Fruit fly (Drosophila melanogaster) whole organism, embryonic: ENCODE data around the gene CG12253.

ENCODE experiments used
- Bgb ChIP-seq: fragments of 200-800 bp; sonication (Bioruptor generic); IDR thresholded peaks from 2 replicates; pipeline ENCODE4 v1.3.6; 2022; ENCODE audit warnings: missing biosample characterization, missing genetic modification characterization; ENCODE audit not compliant: partially characterized antibody
- Blimp-1 ChIP-seq: fragments of 200-800 bp; sonication (Bioruptor generic); optimal IDR thresholded peaks from 3 replicates; lab custom pipeline; 2018; ENCODE audit warnings: missing biosample characterization, missing genetic modification characterization, mild to moderate bottlenecking, moderate library complexity, missing genetic modification reagents
- CG10209 ChIP-seq: fragments of 200-800 bp; sonication (Bioruptor generic); optimal IDR thresholded peaks from 3 replicates; lab custom pipeline; 2017; ENCODE audit warnings: missing biosample characterization, mild to moderate bottlenecking, missing genetic modification characterization, missing genetic modification reagents
- CG12391 ChIP-seq: fragments of 200-800 bp; sonication (Bioruptor generic); optimal IDR thresholded peaks from 3 replicates; lab custom pipeline; 2018; ENCODE audit warnings: missing biosample characterization, mild to moderate bottlenecking, missing genetic modification characterization, moderate library complexity
- CG13123 ChIP-seq: fragments of 200-800 bp; sonication (Bioruptor generic); optimal IDR thresholded peaks from 2 replicates; lab custom pipeline; 2016; ENCODE audit warnings: missing biosample characterization, missing genetic modification characterization
- CG16779 ChIP-seq: fragments of 200-800 bp; sonication (Bioruptor generic); IDR thresholded peaks from 2 replicates; pipeline ENCODE4 v1.3.6; 2022; ENCODE audit warnings: missing biosample characterization, missing genetic modification characterization
- CG17186 ChIP-seq: fragments of 200-800 bp; sonication (Bioruptor generic); optimal IDR thresholded peaks from 3 replicates; lab custom pipeline; 2017; ENCODE audit warnings: missing biosample characterization, missing genetic modification reagents, missing genetic modification characterization
- CG17328 ChIP-seq: fragments of 200-800 bp; sonication (Bioruptor generic); IDR thresholded peaks from 2 replicates; pipeline ENCODE4 v1.3.6; 2022; ENCODE audit warnings: missing biosample characterization, missing genetic modification characterization
- CG17385 ChIP-seq: fragments of 200-800 bp; sonication (Bioruptor generic); optimal IDR thresholded peaks from 3 replicates; lab custom pipeline; 2018; ENCODE audit warnings: missing biosample characterization, mild to moderate bottlenecking, missing genetic modification characterization
- CG2678 ChIP-seq: fragments of 200-800 bp; sonication (Bioruptor generic); optimal IDR thresholded peaks from 3 replicates; lab custom pipeline; 2019; ENCODE audit warnings: missing biosample characterization, mild to moderate bottlenecking, missing genetic modification characterization, moderate library complexity
- CG31441 ChIP-seq: fragments of 200-800 bp; sonication (Bioruptor generic); IDR thresholded peaks from 2 replicates; pipeline ENCODE4 v1.3.6; 2022; ENCODE audit warnings: missing biosample characterization, missing genetic modification characterization
- CG4328 ChIP-seq: fragments of 200-800 bp; sonication (Bioruptor generic); optimal IDR thresholded peaks from 3 replicates; lab custom pipeline; 2017; ENCODE audit warnings: missing biosample characterization, missing genetic modification reagents, missing genetic modification characterization
- CG4617 ChIP-seq: fragments of 200-800 bp; sonication (Bioruptor generic); optimal IDR thresholded peaks from 3 replicates; lab custom pipeline; 2016; ENCODE audit warnings: missing biosample characterization, missing genetic modification characterization, borderline replicate concordance
- CG5245 ChIP-seq: fragments of 200-800 bp; sonication (Bioruptor generic); optimal IDR thresholded peaks from 3 replicates; lab custom pipeline; 2016; ENCODE audit warnings: missing biosample characterization, missing genetic modification characterization
- CG6654 ChIP-seq: fragments of 200-800 bp; sonication (Bioruptor generic); optimal IDR thresholded peaks from 2 replicates; lab custom pipeline; 2017; ENCODE audit warnings: missing biosample characterization, mild to moderate bottlenecking, missing genetic modification characterization
- CG7786 ChIP-seq: fragments of 200-800 bp; sonication (Bioruptor generic); optimal IDR thresholded peaks from 2 replicates; lab custom pipeline; 2016; ENCODE audit warnings: missing biosample characterization, missing genetic modification characterization
- Camta ChIP-seq: fragments of 200-800 bp; sonication (Bioruptor generic); optimal IDR thresholded peaks from 2 replicates; lab custom pipeline; 2016; ENCODE audit warnings: missing biosample characterization, missing genetic modification characterization
- Ets97D ChIP-seq: fragments of 200-800 bp; sonication (Bioruptor generic); optimal IDR thresholded peaks from 3 replicates; lab custom pipeline; 2016; ENCODE audit warnings: missing biosample characterization, missing genetic modification characterization
- Fer3 ChIP-seq: fragments of 200-800 bp; sonication (Bioruptor generic); optimal IDR thresholded peaks from 2 replicates; lab custom pipeline; 2018; ENCODE audit warnings: missing biosample characterization, mild to moderate bottlenecking, missing genetic modification characterization, moderate library complexity
- Gsc ChIP-seq: fragments of 200-800 bp; sonication (Bioruptor generic); IDR thresholded peaks from 2 replicates; pipeline ENCODE4 v1.3.6; 2022; ENCODE audit warnings: missing biosample characterization, missing genetic modification characterization
- HLH54F ChIP-seq: fragments of 200-800 bp; sonication (Bioruptor generic); optimal IDR thresholded peaks from 3 replicates; lab custom pipeline; 2016; ENCODE audit warnings: missing biosample characterization, missing genetic modification characterization
- HLHmδ ChIP-seq: fragments of 200-800 bp; sonication (Bioruptor generic); optimal IDR thresholded peaks from 2 replicates; lab custom pipeline; 2018; ENCODE audit warnings: missing biosample characterization, mild to moderate bottlenecking, missing genetic modification characterization, moderate library complexity
- Hey ChIP-seq: fragments of 200-800 bp; sonication (Bioruptor generic); optimal IDR thresholded peaks from 3 replicates; lab custom pipeline; 2018; ENCODE audit warnings: missing biosample characterization, mild to moderate bottlenecking, missing genetic modification characterization
- Jarid2 ChIP-seq: fragments of 200-800 bp; sonication (Bioruptor generic); optimal IDR thresholded peaks from 3 replicates; lab custom pipeline; 2017; ENCODE audit warnings: mild to moderate bottlenecking, missing biosample characterization, missing genetic modification reagents, missing genetic modification characterization
- MESR4 ChIP-seq: fragments of 200-800 bp; sonication (Bioruptor generic); optimal IDR thresholded peaks from 2 replicates; lab custom pipeline; 2018; ENCODE audit warnings: missing biosample characterization, mild to moderate bottlenecking, missing genetic modification characterization, moderate library complexity
- Nf-YA ChIP-seq: fragments of 200-800 bp; sonication (Bioruptor generic); IDR thresholded peaks from 2 replicates; pipeline ENCODE4 v1.3.6; 2022; ENCODE audit warnings: missing biosample characterization, missing genetic modification characterization
- Optix ChIP-seq: fragments of 200-800 bp; sonication (Bioruptor generic); IDR thresholded peaks from 3 replicates; pipeline ENCODE4 v1.3.6; 2022; ENCODE audit warnings: missing biosample characterization, missing genetic modification characterization
- Sox100B ChIP-seq: fragments of 200-800 bp; sonication (Bioruptor generic); optimal IDR thresholded peaks from 3 replicates; lab custom pipeline; 2018; ENCODE audit warnings: missing biosample characterization, mild to moderate bottlenecking, missing genetic modification characterization
- Sry-δ ChIP-seq: fragments of 200-800 bp; sonication (Bioruptor generic); optimal IDR thresholded peaks from 2 replicates; lab custom pipeline; 2016; ENCODE audit warnings: missing biosample characterization, missing genetic modification characterization
- al ChIP-seq: fragments of 200-800 bp; sonication (Bioruptor generic); IDR thresholded peaks from 2 replicates; pipeline ENCODE4 v1.3.6; 2022; ENCODE audit warnings: missing biosample characterization, missing genetic modification characterization
- ash1 ChIP-seq: fragments of 200-800 bp; sonication (Bioruptor generic); optimal IDR thresholded peaks from 2 replicates; lab custom pipeline; 2018; ENCODE audit warnings: missing biosample characterization, mild to moderate bottlenecking, missing genetic modification characterization
- az2 ChIP-seq: fragments of 200-800 bp; sonication (Bioruptor generic); optimal IDR thresholded peaks from 3 replicates; lab custom pipeline; 2016; ENCODE audit warnings: missing biosample characterization, missing genetic modification characterization
- bigmax ChIP-seq: fragments of 200-800 bp; sonication (Bioruptor generic); optimal IDR thresholded peaks from 2 replicates; lab custom pipeline; 2018; ENCODE audit warnings: missing biosample characterization, mild to moderate bottlenecking, missing genetic modification characterization
- caup ChIP-seq: fragments of 200-800 bp; sonication (Bioruptor generic); optimal IDR thresholded peaks from 3 replicates; lab custom pipeline; 2017; ENCODE audit warnings: missing biosample characterization, mild to moderate bottlenecking, missing genetic modification characterization, moderate library complexity; ENCODE audit not compliant: severe bottlenecking
- cwo ChIP-seq: fragments of 200-800 bp; sonication (Bioruptor generic); optimal IDR thresholded peaks from 3 replicates; lab custom pipeline; 2017; ENCODE audit warnings: missing biosample characterization, missing genetic modification characterization, mild to moderate bottlenecking, moderate library complexity, missing genetic modification reagents
- dimm ChIP-seq: fragments of 200-800 bp; sonication (Bioruptor generic); IDR thresholded peaks from 2 replicates; pipeline ENCODE4 v1.3.6; 2022; ENCODE audit warnings: missing biosample characterization, missing genetic modification characterization
- exex ChIP-seq: fragments of 200-800 bp; sonication (Bioruptor generic); optimal IDR thresholded peaks from 4 replicates; lab custom pipeline; 2018; ENCODE audit warnings: missing biosample characterization, mild to moderate bottlenecking, missing genetic modification characterization, moderate library complexity
- eyg ChIP-seq: fragments of 200-800 bp; sonication (Bioruptor generic); optimal IDR thresholded peaks from 3 replicates; lab custom pipeline; 2016; ENCODE audit warnings: missing biosample characterization, missing genetic modification characterization
- kah ChIP-seq: fragments of 200-800 bp; sonication (Bioruptor generic); optimal IDR thresholded peaks from 2 replicates; lab custom pipeline; 2018; ENCODE audit warnings: missing biosample characterization, mild to moderate bottlenecking, missing genetic modification characterization
- maf-S ChIP-seq: fragments of 200-800 bp; sonication (Bioruptor generic); optimal IDR thresholded peaks from 2 replicates; lab custom pipeline; 2016; ENCODE audit warnings: missing biosample characterization, missing genetic modification characterization
- p53 ChIP-seq: fragments of 200-800 bp; sonication (Bioruptor generic); optimal IDR thresholded peaks from 2 replicates; lab custom pipeline; 2016; ENCODE audit warnings: missing biosample characterization, missing genetic modification characterization
- pfk ChIP-seq: fragments of 200-800 bp; sonication (Bioruptor generic); optimal IDR thresholded peaks from 2 replicates; lab custom pipeline; 2018; ENCODE audit warnings: missing biosample characterization, mild to moderate bottlenecking, missing genetic modification characterization, moderate library complexity
- ro ChIP-seq: fragments of 200-800 bp; sonication (Bioruptor generic); IDR thresholded peaks from 2 replicates; pipeline ENCODE4 v1.3.6; 2022; ENCODE audit warnings: missing biosample characterization, missing genetic modification characterization
- seq ChIP-seq: fragments of 200-800 bp; sonication (Bioruptor generic); IDR thresholded peaks from 2 replicates; pipeline ENCODE4 v1.3.6; 2022; ENCODE audit warnings: missing biosample characterization, missing genetic modification characterization
- slbo ChIP-seq: fragments of 200-800 bp; sonication (Bioruptor generic); IDR thresholded peaks from 2 replicates; pipeline ENCODE4 v1.3.6; 2022; ENCODE audit warnings: missing biosample characterization, missing genetic modification characterization
- trem ChIP-seq: fragments of 200-800 bp; optimal IDR thresholded peaks from 3 replicates; lab custom pipeline; 2019; ENCODE audit warnings: missing biosample characterization, mild to moderate bottlenecking, missing genetic modification characterization, moderate library complexity
- vnd ChIP-seq: fragments of 200-800 bp; sonication (Bioruptor generic); IDR thresholded peaks from 3 replicates; pipeline ENCODE4 v1.3.6; 2022; ENCODE audit warnings: missing biosample characterization, missing genetic modification characterization; ENCODE audit not compliant: partially characterized antibody
- wdn ChIP-seq: fragments of 200-800 bp; sonication (Bioruptor generic); IDR thresholded peaks from 2 replicates; pipeline ENCODE4 v1.3.6; 2022; ENCODE audit warnings: missing biosample characterization, missing genetic modification characterization

Gene CG12253

dm6 chr2L:11037583-11038517 lies 50.2 kb downstream of the CG12253 start (continued):
- TF ChIP-seq ro (GFP tag; lab: Robert Waterston, UW) (no peak), CG12391 (tag; lab: Kevin White, UChicago) (peak; percentile 78), Fer3 (tag; lab: Kevin White, UChicago) (peak; percentile 29), CG4617 (GFP tag; lab: Kevin White, UChicago) (no peak), kah (GFP tag; lab: Kevin White, UChicago) (no peak), Bgb (GFP tag; lab: Robert Waterston, UW) (peak; percentile 30; the same call in 1 of the 2 replicates), dimm (no peak), CG6654 (GFP tag; lab: Kevin White, UChicago) (no peak), HLH54F (GFP tag; lab: Kevin White, UChicago) (peak; percentile 20), maf-S (no peak), Camta (peak; percentile 31), p53 (GFP tag; lab: Kevin White, UChicago) (no peak), CG16779 (no peak), wdn (no peak), caup (GFP tag; lab: Kevin White, UChicago) (no peak), CG4328 (GFP tag; lab: Kevin White, UChicago) (no peak), CG10209 (GFP tag; lab: Kevin White, UChicago) (peak; percentile 48), CG2678 (tag; lab: Kevin White, UChicago) (peak; percentile 60), Blimp-1 (GFP tag; lab: Kevin White, UChicago) (peak; percentile 41), CG17328 (GFP tag; lab: Robert Waterston, UW) (peak; percentile 70), slbo (GFP tag; lab: Robert Waterston, UW) (peak; percentile 43), cwo (GFP tag; lab: Kevin White, UChicago) (peak; percentile 57), CG17385 (GFP tag; lab: Kevin White, UChicago) (peak; percentile 47), vnd (GFP tag; lab: Robert Waterston, UW) (no peak), Sox100B (GFP tag; lab: Kevin White, UChicago) (peak; percentile 52), HLHmδ (GFP tag; lab: Kevin White, UChicago) (no peak), pfk (GFP tag; lab: Kevin White, UChicago) (no peak), CG31441 (peak; percentile 56), az2 (GFP tag; lab: Kevin White, UChicago) (peak; percentile 71), Nf-YA (no peak), CG5245 (GFP tag; lab: Kevin White, UChicago) (peak; percentile 13), Jarid2 (no peak), Optix (GFP tag; lab: Robert Waterston, UW) (0 out of 3 replicates have a peak, but pooled peaks have one; percentile 7), eyg (no peak), Ets97D (no peak), seq (peak; percentile 52; the same call in 1 of the 2 replicates), Hey (no peak), Gsc (GFP tag; lab: Robert Waterston, UW) (no peak), al (0 out of 2 replicates have a peak, but pooled peaks have one; percentile 7), exex (peak; percentile 46), Sry-δ (GFP tag; lab: Kevin White, UChicago) (no peak), CG13123 (GFP tag; lab: Kevin White, UChicago) (peak; percentile 38), bigmax (no peak), ash1 (GFP tag; lab: Kevin White, UChicago) (no peak), CG17186 (GFP tag; lab: Kevin White, UChicago) (no peak), CG7786 (peak; percentile 33), MESR4 (GFP tag; lab: Kevin White, UChicago) (no peak), trem (tag; lab: Kevin White, UChicago) (peak; percentile 32)
